Worm (Caenorhabditis elegans): ENCODE measurements around the gene C15H7.3.

C15H7.3 gene

DNA sequence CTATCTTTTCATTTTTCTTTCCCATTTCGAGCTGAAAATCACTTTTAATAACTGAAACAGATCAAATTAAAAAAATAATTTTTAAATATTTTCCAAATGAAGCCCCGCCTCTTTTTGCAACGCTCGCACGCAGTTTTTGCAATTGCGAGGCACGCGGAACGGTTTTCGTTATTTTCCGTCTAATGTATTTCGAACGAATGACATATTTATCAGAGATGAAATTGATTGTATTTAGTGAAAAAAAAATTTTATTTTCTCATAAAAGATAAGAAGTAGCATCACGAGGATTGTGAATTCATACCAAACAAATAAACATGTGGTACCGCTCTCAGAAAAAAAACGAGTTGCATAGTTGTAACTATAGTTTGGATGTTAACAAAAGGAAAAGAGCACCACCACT lies 21.9 kb downstream of the C15H7.3 start, which contains the start of gene rpac-19:
Gene rpac-19 (minus strand): TSS at position 31 of the 400 bp plus-strand sequence.
- TF ChIP-seq crh-2 (tag; optimal IDR thresholded peaks at IDR 0.05) (peak; percentile 75), unc-39 (tag; optimal IDR thresholded peaks at IDR 0.05) (no peak), F13H6.1 (tag; optimal IDR thresholded peaks at IDR 0.05) (peak; percentile 72), lin-11 (tag; optimal IDR thresholded peaks at IDR 0.05) (no peak), ztf-1 (GFP tag; conservative IDR thresholded peaks at IDR 0.05) (no peak), lin-13 (GFP tag; optimal IDR thresholded peaks at IDR 0.05) (peak; percentile 72), unc-62 (GFP tag; optimal IDR thresholded peaks at IDR 0.05) (no peak), lin-39 (tag; optimal IDR thresholded peaks at IDR 0.05) (no peak), ztf-11 (tag; optimal IDR thresholded peaks at IDR 0.05) (no peak), unc-55 (GFP tag; optimal IDR thresholded peaks at IDR 0.05) (peak; percentile 57), lsy-2 (tag; optimal IDR thresholded peaks at IDR 0.05) (peak in 1 of 2 experiments; percentile 76), ama-1 (optimal IDR thresholded peaks at IDR 0.05) (peak; percentile 64), nhr-129 (tag; optimal IDR thresholded peaks at IDR 0.05) (peak; percentile 35), mdl-1 (tag; optimal IDR thresholded peaks at IDR 0.05) (no peak), ceh-16 (tag; optimal IDR thresholded peaks at IDR 0.05) (no peak), peb-1 (tag; optimal IDR thresholded peaks at IDR 0.05) (no peak), nhr-12 (tag; optimal IDR thresholded peaks at IDR 0.05) (no peak), ztf-4 (tag; optimal IDR thresholded peaks at IDR 0.05) (peak; percentile 55), alr-1 (tag; optimal IDR thresholded peaks at IDR 0.05) (no peak), R02D3.7 (tag; optimal IDR thresholded peaks at IDR 0.05) (no peak), egl-27 (tag; optimal IDR thresholded peaks at IDR 0.05) (peak; percentile 6), aly-2 (tag; optimal IDR thresholded peaks at IDR 0.05) (no peak), nhr-6 (tag; optimal IDR thresholded peaks at IDR 0.05) (no peak), sem-4 (tag; optimal IDR thresholded peaks at IDR 0.05) (peak; percentile 77), sma-9 (GFP tag; optimal IDR thresholded peaks at IDR 0.05) (peak; percentile 69), sma-9 (tag; optimal IDR thresholded peaks at IDR 0.05) (no peak), mab-5 (tag; optimal IDR thresholded peaks at IDR 0.05) (no peak), mbf-1 (tag; optimal IDR thresholded peaks at IDR 0.05) (no peak), nhr-77 (tag; optimal IDR thresholded peaks at IDR 0.05) (no peak), blmp-1 (tag; optimal IDR thresholded peaks at IDR 0.05; ENCODE audit: insufficient read depth) (no peak), skn-1 (tag; optimal IDR thresholded peaks at IDR 0.05) (peak; percentile 66), zag-1 (tag; optimal IDR thresholded peaks at IDR 0.05) (no peak), elt-1 (tag; optimal IDR thresholded peaks at IDR 0.05) (no peak), nhr-25 (tag; optimal IDR thresholded peaks at IDR 0.05) (peak; percentile 58), fos-1 (tag; optimal IDR thresholded peaks at IDR 0.05) (peak; percentile 4), sma-3 (GFP tag; optimal IDR thresholded peaks at IDR 0.05) (peak; percentile 85), ceh-82 (tag; optimal IDR thresholded peaks at IDR 0.05) (no peak), nhr-10 (tag; optimal IDR thresholded peaks at IDR 0.05) (no peak), nhr-237 (tag; optimal IDR thresholded peaks at IDR 0.05) (peak; percentile 19), nhr-21 (tag; optimal IDR thresholded peaks at IDR 0.05) (no peak), Y55F3AM.14 (GFP tag; optimal IDR thresholded peaks at IDR 0.05) (peak; percentile 17), elt-3 (tag; optimal IDR thresholded peaks at IDR 0.05) (no peak), C34F6.9 (tag; optimal IDR thresholded peaks at IDR 0.05) (peak; percentile 63), snpc-4 (tag; optimal IDR thresholded peaks at IDR 0.05) (no peak), dmd-4 (tag; optimal IDR thresholded peaks at IDR 0.05) (no peak), ZK546.5 (tag; optimal IDR thresholded peaks at IDR 0.05) (no peak), gmeb-1 (tag; optimal IDR thresholded peaks at IDR 0.05) (peak; percentile 80), nhr-11 (tag; optimal IDR thresholded peaks at IDR 0.05) (no peak), nhr-23 (tag; optimal IDR thresholded peaks at IDR 0.05) (no peak)

Measured in whole organism, L2 larva.